Worm (Caenorhabditis elegans): Measurements from ENCODE around the gene M03A1.3.

DNA sequence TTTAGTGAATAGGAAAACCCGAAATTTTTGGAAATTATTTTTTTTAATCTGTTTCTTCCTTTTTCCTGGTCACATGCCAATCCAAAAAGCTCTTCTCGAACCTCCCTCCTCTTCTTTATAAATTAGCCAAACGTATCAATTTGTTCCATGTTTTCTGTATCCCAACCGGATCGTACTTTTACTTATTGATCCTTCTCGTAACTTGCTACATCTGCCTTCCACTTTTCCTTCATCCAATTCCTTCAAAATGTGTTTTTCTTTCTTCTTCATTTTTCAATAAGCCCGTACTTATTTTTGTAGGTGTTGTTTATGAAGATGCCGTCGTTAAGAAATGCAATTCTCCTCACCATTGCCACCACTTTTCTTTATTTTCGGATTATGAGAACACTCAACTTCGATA, 45.7 kb upstream of the M03A1.3 start, which contains the start of gene cyp-23A1:
- TF ChIP-seq tab-1 (GFP tag; IDR thresholded peaks at IDR 0.05) (no peak), ref-1 (GFP tag; conservative IDR thresholded peaks at IDR 0.05) (no peak)

Measured in whole organism, midembryonic.